Worm (Caenorhabditis elegans) whole organism, L4 larva: Measurements from ENCODE around the gene ska-3.

Experiments used
- F10B5.3 ChIP-seq: sonication (generic microtip); optimal IDR thresholded peaks from 2 replicates; lab custom pipeline; 2016; ENCODE audit warnings: mild to moderate bottlenecking, missing genetic modification characterization, missing compliant biosample characterization
- F26F4.8 ChIP-seq: fragments of 200-800 bp; sonication (Bioruptor generic); conservative IDR thresholded peaks from 2 replicates; pipeline ENCODE4 v1.3.6; 2022; ENCODE audit warnings: missing genetic modification characterization, missing compliant biosample characterization
- F44E2.7 ChIP-seq: fragments of 200-800 bp; sonication (Bioruptor generic); IDR thresholded peaks from 2 replicates; pipeline ENCODE4 v2.1.2; 2022; ENCODE audit warnings: missing genetic modification characterization, missing compliant biosample characterization
- Y105C5A.15 ChIP-seq: fragments of 200-800 bp; sonication (Bioruptor generic); IDR thresholded peaks from 2 replicates; pipeline ENCODE4 v1.3.6; 2022; ENCODE audit warnings: missing genetic modification characterization, missing compliant biosample characterization
- ZK337.2 ChIP-seq: fragments of 200-800 bp; sonication (Bioruptor generic); IDR thresholded peaks from 2 replicates; pipeline ENCODE4 v1.3.6; 2022; ENCODE audit warnings: missing genetic modification reagents, missing genetic modification characterization, missing compliant biosample characterization
- ama-1 ChIP-seq: fragments of 150-350 bp; optimal IDR thresholded peaks from 2 replicates; lab custom pipeline; 2014; ENCODE audit warnings: inconsistent platforms, mixed read lengths
- arid-1 ChIP-seq: fragments of 200-800 bp; sonication (Bioruptor generic); conservative IDR thresholded peaks from 2 replicates; pipeline ENCODE4 v1.3.6; 2022; ENCODE audit warnings: missing genetic modification reagents, missing genetic modification characterization, missing compliant biosample characterization
- ceh-28 ChIP-seq: fragments of 150-350 bp; optimal IDR thresholded peaks from 2 replicates; lab custom pipeline; 2014; ENCODE audit warnings: missing biosample characterization, missing genetic modification reagents, missing genetic modification characterization
- ces-1 ChIP-seq: fragments of 150-350 bp; sonication (generic microtip); optimal IDR thresholded peaks from 4 replicates; lab custom pipeline; 2014; ENCODE audit warnings: missing biosample characterization, missing genetic modification reagents, missing genetic modification characterization
- ctbp-1 ChIP-seq: fragments of 200-800 bp; sonication (Bioruptor generic); IDR thresholded peaks from 2 replicates; pipeline ENCODE4 v1.3.6; 2022; ENCODE audit warnings: missing genetic modification reagents, missing genetic modification characterization, missing compliant biosample characterization
- daf-16 ChIP-seq, 3 experiments: sonication (generic microtip); optimal IDR thresholded peaks; 2 replicates each; lab custom pipeline; 2016 to 2017; ENCODE audit warnings: missing genetic modification characterization in 3 of 3, missing genetic modification reagents in 3 of 3, mild to moderate bottlenecking in 2 of 3, missing compliant biosample characterization in 2 of 3, missing biosample characterization in 1 of 3, moderate library complexity in 1 of 3
- daf-19 ChIP-seq: fragments of 200-800 bp; sonication (Bioruptor generic); conservative IDR thresholded peaks from 2 replicates; pipeline ENCODE4 v1.3.6; 2022; ENCODE audit warnings: missing genetic modification characterization, missing compliant biosample characterization
- daf-8 ChIP-seq: fragments of 200-800 bp; sonication (Bioruptor generic); IDR thresholded peaks from 2 replicates; pipeline ENCODE4 v1.3.6; 2022; ENCODE audit warnings: missing genetic modification characterization, missing compliant biosample characterization
- dmd-6 ChIP-seq: fragments of 200-800 bp; sonication (Bioruptor generic); IDR thresholded peaks from 2 replicates; pipeline ENCODE4 v1.3.6; 2022; ENCODE audit warnings: missing genetic modification reagents, missing genetic modification characterization, missing compliant biosample characterization
- duxl-1 ChIP-seq: sonication (generic microtip); optimal IDR thresholded peaks from 2 replicates; lab custom pipeline; 2016; ENCODE audit warnings: mild to moderate bottlenecking, missing genetic modification characterization, moderate library complexity, missing compliant biosample characterization; ENCODE audit not compliant: poor library complexity
- dve-1 ChIP-seq: sonication (generic microtip); optimal IDR thresholded peaks from 2 replicates; lab custom pipeline; 2017; ENCODE audit warnings: antibody characterized with exemption, mild to moderate bottlenecking, missing genetic modification characterization, missing compliant biosample characterization; ENCODE audit not compliant: insufficient read depth
- egl-27 ChIP-seq: sonication (generic microtip); optimal IDR thresholded peaks from 3 replicates; lab custom pipeline; 2017; ENCODE audit warnings: missing biosample characterization, missing genetic modification reagents, missing genetic modification characterization
- egl-43 ChIP-seq: fragments of 200-800 bp; sonication (Bioruptor generic); IDR thresholded peaks from 2 replicates; pipeline ENCODE4 v1.3.6; 2022; ENCODE audit warnings: missing genetic modification reagents, missing genetic modification characterization, missing compliant biosample characterization
- hlh-11 ChIP-seq: fragments of 200-800 bp; sonication (Bioruptor generic); optimal IDR thresholded peaks from 2 replicates; lab custom pipeline; 2018; ENCODE audit warnings: mild to moderate bottlenecking, missing genetic modification characterization, missing compliant biosample characterization
- hlh-30 ChIP-seq: sonication (generic microtip); optimal IDR thresholded peaks from 2 replicates; lab custom pipeline; 2017; ENCODE audit warnings: antibody characterized with exemption, mild to moderate bottlenecking, missing genetic modification characterization, missing compliant biosample characterization; ENCODE audit not compliant: insufficient read depth
- hmg-1.1 ChIP-seq: fragments of 200-800 bp; sonication (Bioruptor generic); IDR thresholded peaks from 2 replicates; pipeline ENCODE4 v1.3.6; 2022; ENCODE audit warnings: missing genetic modification reagents, missing genetic modification characterization, missing compliant biosample characterization
- jun-1 ChIP-seq: fragments of 150-350 bp; optimal IDR thresholded peaks from 2 replicates; lab custom pipeline; 2014; ENCODE audit warnings: missing biosample characterization, missing genetic modification reagents, missing genetic modification characterization
- lin-13 ChIP-seq: fragments of 150-350 bp; optimal IDR thresholded peaks from 2 replicates; lab custom pipeline; 2014; ENCODE audit warnings: missing biosample characterization, missing genetic modification reagents, missing genetic modification characterization
- lin-15B ChIP-seq: fragments of 150-350 bp; sonication (generic microtip); optimal IDR thresholded peaks from 3 replicates; lab custom pipeline; 2014; ENCODE audit warnings: missing biosample characterization, missing genetic modification characterization
- lin-29 ChIP-seq: fragments of 200-800 bp; sonication (Bioruptor generic); IDR thresholded peaks from 2 replicates; pipeline ENCODE4 v1.3.6; 2022; ENCODE audit warnings: missing genetic modification reagents, missing genetic modification characterization, missing compliant biosample characterization
- lin-39 ChIP-seq: fragments of 150-350 bp; optimal IDR thresholded peaks from 2 replicates; lab custom pipeline; 2014; ENCODE audit warnings: missing biosample characterization, missing genetic modification reagents, missing genetic modification characterization
- lir-3 ChIP-seq: sonication (generic microtip); optimal IDR thresholded peaks from 2 replicates; lab custom pipeline; 2016; ENCODE audit warnings: mild to moderate bottlenecking, missing genetic modification characterization, missing compliant biosample characterization
- lsy-2 ChIP-seq, 2 experiments: fragments of 150-350 bp in 1 of 2; sonication (generic microtip) in 1 of 2; optimal IDR thresholded peaks; 2 replicates each; lab custom pipeline; 2014 to 2017; ENCODE audit warnings: missing biosample characterization in 2 of 2, missing genetic modification characterization in 2 of 2
- mdt-29 ChIP-seq: fragments of 200-800 bp; sonication (Bioruptor generic); IDR thresholded peaks from 2 replicates; pipeline ENCODE4 v1.3.6; 2022; ENCODE audit warnings: missing genetic modification reagents, missing genetic modification characterization, missing compliant biosample characterization
- mep-1 ChIP-seq: fragments of 150-350 bp; sonication (generic microtip); optimal IDR thresholded peaks from 3 replicates; lab custom pipeline; 2014; ENCODE audit warnings: missing biosample characterization, missing genetic modification characterization
- nhr-102 ChIP-seq: sonication (generic microtip); optimal IDR thresholded peaks from 2 replicates; lab custom pipeline; 2016; ENCODE audit warnings: mild to moderate bottlenecking, missing genetic modification characterization, moderate library complexity, missing compliant biosample characterization
- nhr-25 ChIP-seq: sonication (generic microtip); optimal IDR thresholded peaks from 2 replicates; lab custom pipeline; 2017; ENCODE audit warnings: missing genetic modification characterization, mild to moderate bottlenecking, missing compliant biosample characterization, antibody characterized with exemption, moderate library complexity, borderline replicate concordance; ENCODE audit not compliant: insufficient read depth
- nhr-41 ChIP-seq: fragments of 200-800 bp; sonication (Bioruptor generic); IDR thresholded peaks from 2 replicates; pipeline ENCODE4 v1.3.6; 2022; ENCODE audit warnings: missing genetic modification reagents, missing genetic modification characterization, missing compliant biosample characterization
- nhr-48 ChIP-seq: sonication (generic microtip); optimal IDR thresholded peaks from 2 replicates; lab custom pipeline; 2016; ENCODE audit warnings: mild to moderate bottlenecking, missing genetic modification characterization, missing compliant biosample characterization
- php-3 ChIP-seq: fragments of 200-800 bp; sonication (Bioruptor generic); IDR thresholded peaks from 2 replicates; pipeline ENCODE4 v1.3.6; 2022; ENCODE audit warnings: missing genetic modification reagents, missing genetic modification characterization, missing compliant biosample characterization
- pqm-1 ChIP-seq: sonication (generic microtip); optimal IDR thresholded peaks from 2 replicates; lab custom pipeline; 2017; ENCODE audit warnings: missing biosample characterization, missing genetic modification characterization
- rbr-2 ChIP-seq: sonication (generic microtip); optimal IDR thresholded peaks from 2 replicates; lab custom pipeline; 2016; ENCODE audit warnings: missing genotype, missing genetic modification characterization, missing compliant biosample characterization
- saeg-2 ChIP-seq: fragments of 200-800 bp; sonication (Bioruptor generic); IDR thresholded peaks from 2 replicates; pipeline ENCODE4 v1.3.6; 2022; ENCODE audit warnings: missing genetic modification reagents, missing genetic modification characterization, missing compliant biosample characterization
- skn-1 ChIP-seq: fragments of 150-350 bp; optimal IDR thresholded peaks from 2 replicates; lab custom pipeline; 2014; ENCODE audit warnings: missing biosample characterization, missing genetic modification characterization
- tag-97 ChIP-seq: fragments of 200-800 bp; sonication (Bioruptor generic); IDR thresholded peaks from 2 replicates; pipeline ENCODE4 v1.3.6; 2022; ENCODE audit warnings: missing genetic modification characterization, missing compliant biosample characterization
- unc-130 ChIP-seq: sonication (generic microtip); optimal IDR thresholded peaks from 2 replicates; lab custom pipeline; 2016; ENCODE audit warnings: missing genetic modification reagents, missing genetic modification characterization, missing compliant biosample characterization
- unc-39 ChIP-seq: sonication (generic microtip); optimal IDR thresholded peaks from 2 replicates; lab custom pipeline; 2017; ENCODE audit warnings: missing biosample characterization, missing genetic modification characterization
- unc-62 ChIP-seq, 3 experiments: fragments of 150-350 bp in 1 of 3; sonication (generic microtip); optimal IDR thresholded peaks in 2 of 3; peaks in 1 of 3; 1 replicate in 1 of 3; 2 replicates in 2 of 3; lab custom pipeline; 2014 to 2017; ENCODE audit warnings: missing biosample characterization in 3 of 3, missing genetic modification characterization in 3 of 3, missing genetic modification reagents in 3 of 3, missing genotype in 1 of 3
- zag-1 ChIP-seq: fragments of 150-350 bp; optimal IDR thresholded peaks from 2 replicates; lab custom pipeline; 2014; ENCODE audit warnings: missing biosample characterization, missing genetic modification characterization
- zfp-2 ChIP-seq: sonication (generic microtip); optimal IDR thresholded peaks from 2 replicates; lab custom pipeline; 2016; ENCODE audit warnings: mild to moderate bottlenecking, missing genetic modification characterization, missing compliant biosample characterization
- zip-2 ChIP-seq: fragments of 150-350 bp; optimal IDR thresholded peaks from 2 replicates; lab custom pipeline; 2014; ENCODE audit warnings: missing biosample characterization, missing genetic modification characterization
- ztf-11 ChIP-seq: fragments of 150-350 bp; optimal IDR thresholded peaks from 2 replicates; lab custom pipeline; 2014; ENCODE audit warnings: missing biosample characterization, missing genetic modification characterization

ska-3 gene

DNA sequence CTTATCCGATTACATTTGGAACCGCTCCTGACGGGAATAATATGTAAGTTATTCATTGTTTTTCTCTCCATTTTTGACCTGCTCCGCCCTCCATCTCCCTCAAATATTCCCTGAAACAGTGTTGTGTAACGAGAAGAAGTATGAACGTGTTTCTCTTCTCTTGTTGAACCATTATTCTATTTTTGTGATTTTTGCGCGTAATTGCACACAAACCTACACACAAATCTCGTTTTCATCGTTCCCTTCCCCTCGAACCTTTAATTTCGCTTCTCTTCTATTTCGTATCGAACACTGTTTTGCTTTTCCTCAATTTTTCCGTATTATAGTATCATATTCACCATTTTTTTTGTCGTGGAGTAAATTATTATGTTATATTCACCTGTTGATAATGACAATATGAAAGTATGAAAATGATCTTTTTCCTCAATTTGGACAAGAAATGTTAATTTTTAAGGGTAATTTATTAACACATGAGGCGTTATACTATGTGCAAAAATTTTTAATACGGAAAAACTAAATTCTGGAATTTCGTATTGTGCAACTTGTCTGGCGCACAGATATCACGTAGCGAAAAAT is 38.5 kb upstream of the ska-3 start:
- no peak for TF ChIP-seq nhr-48 (tag; lab: Kevin White, UChicago)
- TF ChIP-seq unc-62 (GFP tag; optimal IDR thresholded peaks at IDR 0.05 in 1 of 2; lab: Kevin White, UChicago) = peak in 1 of 2 experiments; percentile 85
- no peak for TF ChIP-seq unc-62 (tag; optimal IDR thresholded peaks at IDR 0.05; lab: Kevin White, UChicago)
- no peak for TF ChIP-seq rbr-2 (tag; lab: Kevin White, UChicago)
- TF ChIP-seq nhr-41 = no peak
- TF ChIP-seq Y105C5A.15 = 0 out of 2 replicates have a peak, but pooled peaks have one; percentile 35
- TF ChIP-seq hmg-1.1 (GFP tag; lab: Robert Waterston, UW) = no peak
- TF ChIP-seq lir-3 = no peak
- no peak for TF ChIP-seq ces-1 (GFP tag; lab: Kevin White, UChicago)
- peak; percentile 64; the same call in 1 of the 2 replicates for TF ChIP-seq daf-19 (GFP tag; lab: Robert Waterston, UW)
- no peak for TF ChIP-seq ztf-11 (tag; lab: Kevin White, UChicago)
- peak; percentile 67 for TF ChIP-seq ama-1 (lab: Kevin White, UChicago)
- TF ChIP-seq zfp-2 (tag; lab: Kevin White, UChicago) = no peak
- TF ChIP-seq hlh-11 (tag; lab: Kevin White, UChicago) = no peak
- TF ChIP-seq unc-39 (tag; lab: Kevin White, UChicago) = no peak
- TF ChIP-seq skn-1 (tag; lab: Kevin White, UChicago) = no peak
- TF ChIP-seq lin-39 (tag; lab: Kevin White, UChicago) = no peak
- no peak for TF ChIP-seq nhr-25 (tag; lab: Kevin White, UChicago)
- TF ChIP-seq tag-97 (GFP tag; lab: Robert Waterston, UW) = no peak
- TF ChIP-seq F10B5.3 = no peak
- TF ChIP-seq, all 104 proteins: peak for 4

ce11 chrIII:5715467-5715866 is 36.7 kb upstream of the ska-3 start:
- peak; percentile 9; the same call in 1 of the 2 replicates for TF ChIP-seq php-3 (GFP tag; lab: Robert Waterston, UW)
- no peak for TF ChIP-seq egl-27 (tag; lab: Kevin White, UChicago)
- TF ChIP-seq hlh-30 (tag; lab: Kevin White, UChicago) = peak; percentile 64
- no peak for TF ChIP-seq lin-29 (GFP tag; lab: Robert Waterston, UW)
- TF ChIP-seq lin-15B (tag; lab: Kevin White, UChicago) = no peak
- TF ChIP-seq dve-1 (tag; lab: Kevin White, UChicago) = peak; percentile 63
- no peak for TF ChIP-seq F26F4.8 (GFP tag; lab: Robert Waterston, UW)
- peak; percentile 38 for TF ChIP-seq jun-1 (tag; lab: Kevin White, UChicago)
- TF ChIP-seq zag-1 = no peak
- peak; percentile 48 for TF ChIP-seq lin-13 (GFP tag; lab: Kevin White, UChicago)
- peak; percentile 32 for TF ChIP-seq nhr-25 (tag; lab: Kevin White, UChicago)
- TF ChIP-seq skn-1 (tag; lab: Kevin White, UChicago) = no peak
- TF ChIP-seq saeg-2 (GFP tag; lab: Robert Waterston, UW) = no peak
- TF ChIP-seq pqm-1 = peak; percentile 21
- TF ChIP-seq nhr-102 = no peak
- TF ChIP-seq daf-16 (GFP tag; optimal IDR thresholded peaks at IDR 0.05; lab: Kevin White, UChicago) = no peak
- TF ChIP-seq daf-16 (tag; optimal IDR thresholded peaks at IDR 0.05; lab: Kevin White, UChicago) = peak; percentile 6
- TF ChIP-seq duxl-1 (tag; lab: Kevin White, UChicago) = peak; percentile 27
- no peak for TF ChIP-seq zip-2
- TF ChIP-seq lsy-2 (tag; optimal IDR thresholded peaks at IDR 0.05; lab: Kevin White, UChicago) = peak; percentile 37 to 68
- TF ChIP-seq ZK337.2 (GFP tag; lab: Robert Waterston, UW) = no peak
- peak; percentile 23; the same call in 1 of the 2 replicates for TF ChIP-seq mdt-29 (GFP tag; lab: Robert Waterston, UW)
- no peak; the same call in 1 of the 2 replicates for TF ChIP-seq ctbp-1
- TF ChIP-seq zfp-2 (tag; lab: Kevin White, UChicago) = no peak
- peak; percentile 39 for TF ChIP-seq dmd-6 (GFP tag; lab: Robert Waterston, UW)
- no peak for TF ChIP-seq unc-130 (GFP tag; lab: Kevin White, UChicago)
- no peak for TF ChIP-seq daf-8 (GFP tag; lab: Robert Waterston, UW)
- peak; percentile 9 for TF ChIP-seq ceh-28 (tag; lab: Kevin White, UChicago)
- TF ChIP-seq unc-39 (tag; lab: Kevin White, UChicago) = no peak
- TF ChIP-seq F44E2.7 (GFP tag; lab: Robert Waterston, UW) = 0 out of 2 replicates have a peak, but pooled peaks have one; percentile 30
- TF ChIP-seq hlh-11 (tag; lab: Kevin White, UChicago) = peak; percentile 80
- peak; percentile 74 for TF ChIP-seq mep-1 (tag; lab: Kevin White, UChicago)
- TF ChIP-seq arid-1 (GFP tag; lab: Robert Waterston, UW) = 0 out of 2 replicates have a peak, but pooled peaks have one; percentile 9
- TF ChIP-seq nhr-41 = no peak
- TF ChIP-seq egl-43 (GFP tag; lab: Robert Waterston, UW) = peak; percentile 86
